Fruit fly (Drosophila melanogaster): Measurements from ENCODE around the gene Svip.

Gene Svip

DNA sequence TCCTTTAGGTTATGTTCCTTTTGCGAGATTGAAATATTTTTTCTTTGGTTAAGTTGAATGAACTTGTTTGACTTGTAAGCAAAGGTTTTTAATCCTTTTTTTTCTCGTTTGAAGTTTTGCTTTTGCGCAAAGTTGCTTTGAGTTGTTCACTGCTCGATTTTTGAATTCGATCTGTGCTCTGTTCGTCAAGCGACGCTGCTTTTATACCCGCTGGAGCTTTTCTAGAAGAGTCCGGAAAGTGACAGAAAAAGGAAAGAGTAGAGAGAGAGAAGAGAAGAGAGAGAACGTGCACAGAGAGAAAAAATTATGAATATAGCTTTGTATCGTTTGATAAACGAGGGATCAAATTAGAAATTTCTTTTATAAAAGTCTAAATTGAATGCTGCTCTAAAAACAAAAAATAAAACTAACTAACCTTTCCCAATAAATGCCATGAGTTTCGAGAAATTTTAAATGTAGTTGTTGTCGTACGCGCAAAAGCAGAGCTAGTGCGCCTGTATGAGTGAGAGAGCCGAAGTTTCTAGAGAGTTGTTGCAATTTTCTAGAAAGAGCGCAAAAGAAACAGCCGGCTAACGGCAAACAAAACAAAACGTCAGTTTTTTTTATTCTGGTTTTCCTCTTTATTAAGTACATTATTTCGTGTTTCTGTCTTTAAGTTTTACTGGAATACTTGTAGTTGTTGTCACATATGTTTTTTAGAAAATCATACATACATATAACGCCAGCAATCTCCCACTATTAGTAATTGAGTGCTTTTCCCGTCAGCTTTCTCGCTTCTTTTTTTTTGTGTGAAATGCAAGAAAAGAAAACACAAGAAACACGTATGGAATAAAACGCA lies 18.6 kb downstream of the Svip start, which contains the start of gene Hsp26 (continued):
- TF ChIP-seq lbe (GFP tag; optimal IDR thresholded peaks at IDR 0.05) (peak; percentile 90), CG13296 (GFP tag; optimal IDR thresholded peaks at IDR 0.05) (peak; percentile 77), phol (tag; optimal IDR thresholded peaks at IDR 0.05) (peak; percentile 75), croc (GFP tag; conservative IDR thresholded peaks at IDR 0.05) (peak; percentile 55; the same call in 2 of the 3 replicates), nmo (GFP tag; optimal IDR thresholded peaks at IDR 0.05) (peak; percentile 85), pzg (GFP tag; optimal IDR thresholded peaks at IDR 0.05) (no peak), gsb-n (tag; optimal IDR thresholded peaks at IDR 0.05) (peak; percentile 84), CG16813 (GFP tag; IDR thresholded peaks at IDR 0.05; ENCODE audit: partially characterized antibody) (no peak), Abd-B (GFP tag; optimal IDR thresholded peaks at IDR 0.05) (peak; percentile 37), Asciz (GFP tag; optimal IDR thresholded peaks at IDR 0.05) (peak; percentile 74), CG43689 (GFP tag; IDR thresholded peaks at IDR 0.05) (peak; percentile 71), wdn (GFP tag; IDR thresholded peaks at IDR 0.05) (peak; percentile 81), CkIIα-i1 (GFP tag; IDR thresholded peaks at IDR 0.05) (no peak), CG1647 (GFP tag; optimal IDR thresholded peaks at IDR 0.05) (peak; percentile 58), CG13123 (GFP tag; optimal IDR thresholded peaks at IDR 0.05) (peak; percentile 64), CG10431 (GFP tag; optimal IDR thresholded peaks at IDR 0.05) (no peak), ranshi (GFP tag; IDR thresholded peaks at IDR 0.05) (peak; percentile 80), btn (GFP tag; optimal IDR thresholded peaks at IDR 0.05) (peak; percentile 46), Hmx (GFP tag; optimal IDR thresholded peaks at IDR 0.05) (peak; percentile 55), CG6175 (GFP tag; IDR thresholded peaks at IDR 0.05) (no peak), CG6854 (GFP tag; optimal IDR thresholded peaks at IDR 0.05) (peak; percentile 73), CG9797 (GFP tag; optimal IDR thresholded peaks at IDR 0.05) (no peak), CG31224 (GFP tag; IDR thresholded peaks at IDR 0.05) (peak; percentile 68), cas (GFP tag; IDR thresholded peaks at IDR 0.05) (peak; percentile 49; the same call in 1 of the 2 replicates), CG14441 (GFP tag; IDR thresholded peaks at IDR 0.05) (peak; percentile 81), bowl (GFP tag; IDR thresholded peaks at IDR 0.05) (peak; percentile 71; the same call in 1 of the 2 replicates), nerfin-2 (GFP tag; IDR thresholded peaks at IDR 0.05; ENCODE audit: partially characterized antibody) (no peak), vfl (GFP tag; optimal IDR thresholded peaks at IDR 0.05) (peak; percentile 70), pan (optimal IDR thresholded peaks at IDR 0.05) (no peak), pan (GFP tag; optimal IDR thresholded peaks at IDR 0.05 in 1 of 2, IDR thresholded peaks at IDR 0.05 in 1 of 2) (peak in 1 of 2 experiments; percentile 89), Hr39 (optimal IDR thresholded peaks at IDR 0.05) (no peak), Max (GFP tag; optimal IDR thresholded peaks at IDR 0.05) (peak; percentile 69), CoRest (tag; optimal IDR thresholded peaks at IDR 0.05) (peak; percentile 81), Neu2 (GFP tag; optimal IDR thresholded peaks at IDR 0.05; ENCODE audit: borderline replicate concordance) (no peak), klu (GFP tag; IDR thresholded peaks at IDR 0.05) (no peak; the same call in 1 of the 2 replicates), CG1792 (GFP tag; optimal IDR thresholded peaks at IDR 0.05) (peak; percentile 78), Xbp1 (GFP tag; optimal IDR thresholded peaks at IDR 0.05) (peak; percentile 89), CG5180 (GFP tag; optimal IDR thresholded peaks at IDR 0.05) (peak; percentile 54), ATbp (GFP tag; optimal IDR thresholded peaks at IDR 0.05) (peak; percentile 87), Deaf1 (tag; optimal IDR thresholded peaks at IDR 0.05) (peak; percentile 71), hbn (GFP tag; IDR thresholded peaks at IDR 0.05; ENCODE audit: partially characterized antibody) (no peak), CTCF (GFP tag; optimal IDR thresholded peaks at IDR 0.05) (peak; percentile 15), disco-r (GFP tag; optimal IDR thresholded peaks at IDR 0.05) (peak; percentile 83), Rfx (GFP tag; IDR thresholded peaks at IDR 0.05) (peak; percentile 83), CG3065 (GFP tag; optimal IDR thresholded peaks at IDR 0.05) (peak; percentile 57), Ravus (GFP tag; IDR thresholded peaks at IDR 0.05) (peak; percentile 32; the same call in 1 of the 2 replicates), CG17912 (GFP tag; optimal IDR thresholded peaks at IDR 0.05) (no peak), Doc3 (GFP tag; IDR thresholded peaks at IDR 0.05; ENCODE audit: partially characterized antibody) (no peak), BEAF-32 (GFP tag; optimal IDR thresholded peaks at IDR 0.05) (no peak), gsb (GFP tag; IDR thresholded peaks at IDR 0.05) (peak; percentile 65)
